Worm (Caenorhabditis elegans): ENCODE results near the gene rib-1.

ce11 chrIV:11561677-11562076, 16.9 kb upstream of the rib-1 start, which contains the start of gene F12F6.7:
- TF ChIP-seq isw-1 (GFP tag; IDR thresholded peaks at IDR 0.05) = no peak
- TF ChIP-seq unc-62 (GFP tag; optimal IDR thresholded peaks at IDR 0.05) = no peak

All from whole organism, L1 larva.